Fruit fly (Drosophila melanogaster) whole organism, embryonic: ENCODE measurements around the gene Gyf.
"Not testable (repeated sequence)": the region's sequence is repeated elsewhere in the genome, so short reads cannot be mapped to it uniquely, and the experiment has no call there.

Experiments used
- Aef1 ChIP-seq: fragments of 200-800 bp; sonication (Bioruptor generic); IDR thresholded peaks from 3 replicates; pipeline ENCODE4 v1.3.6; 2022; ENCODE audit warnings: missing biosample characterization, missing genetic modification characterization
- Antp ChIP-seq: fragments of 200-800 bp; sonication (Bioruptor generic); optimal IDR thresholded peaks from 3 replicates; lab custom pipeline; 2016; ENCODE audit warnings: missing biosample characterization, missing genetic modification characterization
- Atf6 ChIP-seq: fragments of 200-800 bp; sonication (Bioruptor generic); IDR thresholded peaks from 2 replicates; pipeline ENCODE4 v1.3.6; 2022; ENCODE audit warnings: missing biosample characterization, missing genetic modification characterization
- B-H1 ChIP-seq: fragments of 200-800 bp; sonication (Bioruptor generic); IDR thresholded peaks from 3 replicates; pipeline ENCODE4 v1.3.6; 2022; ENCODE audit warnings: missing biosample characterization, missing genetic modification characterization
- CG11085 ChIP-seq: fragments of 200-800 bp; sonication (Bioruptor generic); IDR thresholded peaks from 2 replicates; pipeline ENCODE4 v1.3.6; 2022; ENCODE audit warnings: missing biosample characterization, missing genetic modification characterization
- CG11093 ChIP-seq: fragments of 200-800 bp; sonication (Bioruptor generic); IDR thresholded peaks from 3 replicates; pipeline ENCODE4 v1.3.6; 2022; ENCODE audit warnings: missing biosample characterization, missing genetic modification characterization
- CG13287 ChIP-seq: fragments of 200-800 bp; sonication (Bioruptor generic); IDR thresholded peaks from 2 replicates; pipeline ENCODE4 v1.3.6; 2022; ENCODE audit warnings: missing biosample characterization, missing genetic modification characterization; ENCODE audit not compliant: partially characterized antibody
- CG13775 ChIP-seq: fragments of 200-800 bp; sonication (Bioruptor generic); optimal IDR thresholded peaks from 3 replicates; lab custom pipeline; 2017; ENCODE audit warnings: missing biosample characterization, mild to moderate bottlenecking, missing genetic modification characterization
- CG14014 ChIP-seq: fragments of 200-800 bp; sonication (Bioruptor generic); IDR thresholded peaks from 2 replicates; pipeline ENCODE4 v1.3.6; 2022; ENCODE audit warnings: missing biosample characterization, missing genetic modification characterization
- CG14667 ChIP-seq: fragments of 200-800 bp; sonication (Bioruptor generic); IDR thresholded peaks from 2 replicates; pipeline ENCODE4 v1.3.6; 2022; ENCODE audit warnings: missing biosample characterization, missing genetic modification characterization
- CG30431 ChIP-seq: fragments of 200-800 bp; sonication (Bioruptor generic); optimal IDR thresholded peaks from 2 replicates; lab custom pipeline; 2017; ENCODE audit warnings: missing biosample characterization, missing genetic modification characterization
- CG31365 ChIP-seq: fragments of 200-800 bp; sonication (Bioruptor generic); optimal IDR thresholded peaks from 2 replicates; lab custom pipeline; 2018; ENCODE audit warnings: missing biosample characterization, mild to moderate bottlenecking, missing genetic modification characterization
- CG3407 ChIP-seq: fragments of 200-800 bp; sonication (Bioruptor generic); optimal IDR thresholded peaks from 2 replicates; lab custom pipeline; 2018; ENCODE audit warnings: missing biosample characterization, mild to moderate bottlenecking, missing genetic modification characterization
- CG4282 ChIP-seq: fragments of 200-800 bp; sonication (Bioruptor generic); optimal IDR thresholded peaks from 2 replicates; lab custom pipeline; 2016; ENCODE audit warnings: missing biosample characterization, missing genetic modification characterization
- CG4328 ChIP-seq: fragments of 200-800 bp; sonication (Bioruptor generic); optimal IDR thresholded peaks from 3 replicates; lab custom pipeline; 2017; ENCODE audit warnings: missing biosample characterization, missing genetic modification reagents, missing genetic modification characterization
- CG6854 ChIP-seq: fragments of 200-800 bp; sonication (Bioruptor generic); optimal IDR thresholded peaks from 3 replicates; lab custom pipeline; 2017; ENCODE audit warnings: missing biosample characterization, mild to moderate bottlenecking, missing genetic modification characterization
- CG7556 ChIP-seq: fragments of 200-800 bp; sonication (Bioruptor generic); optimal IDR thresholded peaks from 2 replicates; lab custom pipeline; 2017; ENCODE audit warnings: missing biosample characterization, mild to moderate bottlenecking, missing genetic modification characterization
- CG8359 ChIP-seq: fragments of 200-800 bp; sonication (Bioruptor generic); optimal IDR thresholded peaks from 2 replicates; lab custom pipeline; 2017; ENCODE audit warnings: missing biosample characterization, mild to moderate bottlenecking, missing genetic modification characterization, borderline replicate concordance
- CTCF ChIP-seq: fragments of 200-800 bp; sonication (Bioruptor generic); optimal IDR thresholded peaks from 2 replicates; lab custom pipeline; 2017; ENCODE audit warnings: missing biosample characterization, mild to moderate bottlenecking, missing genetic modification characterization, moderate library complexity
- Drgx ChIP-seq: fragments of 200-800 bp; sonication (Bioruptor generic); IDR thresholded peaks from 2 replicates; pipeline ENCODE4 v1.3.6; 2022; ENCODE audit warnings: missing biosample characterization, missing genetic modification characterization
- Elba2 ChIP-seq: fragments of 200-800 bp; sonication (Bioruptor generic); optimal IDR thresholded peaks from 3 replicates; lab custom pipeline; 2016; ENCODE audit warnings: missing biosample characterization, missing genetic modification characterization
- Hmr ChIP-seq: fragments of 200-800 bp; sonication (Bioruptor generic); optimal IDR thresholded peaks from 3 replicates; lab custom pipeline; 2017; ENCODE audit warnings: mild to moderate bottlenecking, missing biosample characterization, missing genetic modification reagents, missing genetic modification characterization
- Hr51 ChIP-seq, 2 experiments: fragments of 200-800 bp; sonication (Bioruptor generic); optimal IDR thresholded peaks; 2 replicates in 1 of 2; 3 replicates in 1 of 2; lab custom pipeline; 2016 to 2018; ENCODE audit warnings: missing biosample characterization in 2 of 2, missing genetic modification characterization in 2 of 2, mild to moderate bottlenecking in 1 of 2, moderate library complexity in 1 of 2
- Hsf ChIP-seq: fragments of 200-800 bp; sonication (Bioruptor generic); optimal IDR thresholded peaks from 3 replicates; lab custom pipeline; 2016; ENCODE audit warnings: missing biosample characterization, missing genetic modification characterization
- Lpt ChIP-seq: fragments of >200 bp; optimal IDR thresholded peaks from 2 replicates; lab custom pipeline; 2018; ENCODE audit warnings: missing biosample characterization, missing genetic modification characterization
- MTF-1 ChIP-seq: fragments of 200-800 bp; sonication (Bioruptor generic); optimal IDR thresholded peaks from 2 replicates; lab custom pipeline; 2018; ENCODE audit warnings: missing biosample characterization, mild to moderate bottlenecking, missing genetic modification characterization, borderline replicate concordance
- Neu2 ChIP-seq: fragments of 200-800 bp; sonication (Bioruptor generic); optimal IDR thresholded peaks from 3 replicates; lab custom pipeline; 2016; ENCODE audit warnings: missing biosample characterization, missing genetic modification characterization, borderline replicate concordance
- Poxn ChIP-seq: fragments of 200-800 bp; sonication (Bioruptor generic); IDR thresholded peaks from 2 replicates; pipeline ENCODE4 v1.3.6; 2022; ENCODE audit warnings: missing biosample characterization, missing genetic modification characterization
- chn ChIP-seq: fragments of 200-800 bp; sonication (Bioruptor generic); optimal IDR thresholded peaks from 2 replicates; lab custom pipeline; 2016; ENCODE audit warnings: missing biosample characterization, missing genetic modification characterization
- fru ChIP-seq: fragments of >200 bp; optimal IDR thresholded peaks from 2 replicates; lab custom pipeline; 2017
- grn ChIP-seq: fragments of 200-800 bp; sonication (Bioruptor generic); optimal IDR thresholded peaks from 3 replicates; lab custom pipeline; 2017; ENCODE audit warnings: missing biosample characterization, missing genetic modification characterization
- hbn ChIP-seq: fragments of 200-800 bp; sonication (Bioruptor generic); IDR thresholded peaks from 2 replicates; pipeline ENCODE4 v1.3.6; 2022; ENCODE audit warnings: missing biosample characterization, missing genetic modification characterization; ENCODE audit not compliant: partially characterized antibody
- jumu ChIP-seq: fragments of 200-800 bp; sonication (Bioruptor generic); optimal IDR thresholded peaks from 3 replicates; lab custom pipeline; 2016; ENCODE audit warnings: missing biosample characterization, missing genetic modification characterization
- mam ChIP-seq: fragments of 200-800 bp; sonication (Bioruptor generic); optimal IDR thresholded peaks from 3 replicates; lab custom pipeline; 2016; ENCODE audit warnings: missing biosample characterization, missing genetic modification characterization
- pb ChIP-seq: fragments of 200-800 bp; sonication (Bioruptor generic); optimal IDR thresholded peaks from 3 replicates; lab custom pipeline; 2016; ENCODE audit warnings: missing biosample characterization, missing genetic modification characterization
- ro ChIP-seq: fragments of 200-800 bp; sonication (Bioruptor generic); IDR thresholded peaks from 2 replicates; pipeline ENCODE4 v1.3.6; 2022; ENCODE audit warnings: missing biosample characterization, missing genetic modification characterization
- row ChIP-seq: fragments of 200-800 bp; sonication (Bioruptor generic); IDR thresholded peaks from 3 replicates; pipeline ENCODE4 v1.3.6; 2022; ENCODE audit warnings: missing biosample characterization, missing genetic modification characterization
- sob ChIP-seq: fragments of 200-800 bp; sonication (Bioruptor generic); IDR thresholded peaks from 2 replicates; pipeline ENCODE4 v1.3.6; 2022; ENCODE audit warnings: missing biosample characterization, missing genetic modification characterization
- ttk ChIP-seq: fragments of 200-800 bp; sonication (Bioruptor generic); IDR thresholded peaks from 2 replicates; pipeline ENCODE4 v2.1.2; 2022; ENCODE audit warnings: missing biosample characterization, missing genetic modification characterization
- zfh2 ChIP-seq: fragments of 200-800 bp; sonication (Bioruptor generic); optimal IDR thresholded peaks from 2 replicates; lab custom pipeline; 2016; ENCODE audit warnings: missing biosample characterization, missing genetic modification characterization

The Gyf gene

dm6 chr4:866437-867216 is at the start of gene Gyf (continued):
- no peak for TF ChIP-seq CG4282 (GFP tag; lab: Kevin White, UChicago)
- TF ChIP-seq ttk (GFP tag; lab: Robert Waterston, UW), result no peak
- peak; percentile 95 for TF ChIP-seq row
- no peak for TF ChIP-seq CG8359 (GFP tag; lab: Kevin White, UChicago)
- TF ChIP-seq pb (GFP tag; lab: Kevin White, UChicago), result no peak
- no peak for TF ChIP-seq CG13287 (GFP tag; lab: Robert Waterston, UW)
- TF ChIP-seq CG4328 (GFP tag; lab: Kevin White, UChicago), result no peak
- no peak for TF ChIP-seq Elba2 (GFP tag; lab: Kevin White, UChicago)
- peak; percentile 2 for TF ChIP-seq Hsf
- TF ChIP-seq CG30431 (GFP tag; lab: Kevin White, UChicago), result no peak
- no peak for TF ChIP-seq grn (GFP tag; lab: Kevin White, UChicago)
- no peak for TF ChIP-seq CG7556
- TF ChIP-seq zfh2, result peak; percentile 57
- TF ChIP-seq Atf6 (GFP tag; lab: Robert Waterston, UW), result no peak
- peak; percentile 49 for TF ChIP-seq mam
- TF ChIP-seq CG14014 (GFP tag; lab: Robert Waterston, UW), result no peak
- TF ChIP-seq CTCF (GFP tag; lab: Kevin White, UChicago), result no peak
- peak; percentile 27 for TF ChIP-seq CG13775 (GFP tag; lab: Kevin White, UChicago)
- no peak for TF ChIP-seq CG6854 (GFP tag; lab: Kevin White, UChicago)
- no peak for TF ChIP-seq Antp (GFP tag; lab: Kevin White, UChicago)
- TF ChIP-seq CG14667 (GFP tag; lab: Robert Waterston, UW), result no peak
- TF ChIP-seq ro, result no peak
- TF ChIP-seq CG3407 (GFP tag; lab: Kevin White, UChicago), result no peak
- peak; percentile 37 for TF ChIP-seq jumu
- no peak for TF ChIP-seq fru (lab: Kevin White, UChicago)
- no peak for TF ChIP-seq sob
- TF ChIP-seq B-H1 (GFP tag; lab: Robert Waterston, UW), result no peak
- no peak for TF ChIP-seq Neu2
- TF ChIP-seq Poxn (GFP tag; lab: Robert Waterston, UW), result no peak
- TF ChIP-seq hbn, result no peak
- TF ChIP-seq Hmr (GFP tag; lab: Kevin White, UChicago), result no peak
- TF ChIP-seq CG11093 (GFP tag; lab: Robert Waterston, UW), result no peak
- TF ChIP-seq Lpt (GFP tag; lab: Kevin White, UChicago), result no peak
- 0 out of 2 replicates have a peak, but pooled peaks have one; percentile 29 for TF ChIP-seq CG11085 (GFP tag; lab: Robert Waterston, UW)
- TF ChIP-seq Aef1 (GFP tag; lab: Robert Waterston, UW), result no peak
- TF ChIP-seq chn, result no peak
- no peak for TF ChIP-seq Drgx (GFP tag; lab: Robert Waterston, UW)

dm6 chr4:912231-912630 is 45.4 kb upstream of the Gyf start, which contains the start of gene unc-13:
Gene unc-13, minus strand, starts transcription at chr4:912331.
- TF ChIP-seq CG31365 (tag; lab: Kevin White, UChicago); Hr51 (GFP tag; optimal IDR thresholded peaks at IDR 0.05; lab: Kevin White, UChicago); MTF-1 (GFP tag; lab: Kevin White, UChicago): not testable (repeated sequence)
- TF ChIP-seq, all 482 proteins: peak for 0; not testable (repeated sequence) for 482
